Worm (Caenorhabditis elegans) whole organism, midembryonic: Measurements from ENCODE around the gene npl-4.1.

ENCODE experiments used
- klf-2 ChIP-seq: fragments of 200-800 bp; sonication (Bioruptor generic); conservative IDR thresholded peaks from 2 replicates; pipeline ENCODE4 v1.3.6; 2022; ENCODE audit warnings: missing genetic modification reagents, missing genetic modification characterization, missing compliant biosample characterization
- ztf-29 ChIP-seq: fragments of 200-800 bp; sonication (Bioruptor generic); IDR thresholded peaks from 2 replicates; pipeline ENCODE4 v1.3.6; 2022; ENCODE audit warnings: missing genetic modification reagents, missing genetic modification characterization, missing compliant biosample characterization

DNA sequence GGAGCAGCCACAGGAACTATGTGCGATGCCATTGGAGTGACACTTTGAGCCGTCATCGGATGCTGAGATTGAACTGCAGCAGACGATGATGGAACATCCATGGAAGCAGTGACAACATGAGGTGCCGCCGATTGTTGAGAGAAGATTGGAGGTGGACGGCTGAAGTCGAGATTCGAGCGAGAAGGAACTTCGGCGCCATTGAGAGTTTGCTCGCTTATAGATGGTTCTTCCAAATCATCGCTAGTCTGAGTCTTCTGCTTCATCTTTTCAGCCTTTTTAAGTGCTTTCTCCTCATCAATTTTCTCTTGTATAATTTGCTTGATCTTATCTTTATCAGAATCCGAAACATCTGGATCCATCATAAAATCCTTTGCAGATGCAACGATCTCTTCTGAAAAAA, 11.0 kb downstream of the npl-4.1 start:
- TF ChIP-seq ztf-29 (GFP tag; lab: Robert Waterston, UW) (no peak), klf-2 (GFP tag; lab: Robert Waterston, UW) (no peak)
